Worm (Caenorhabditis elegans): ENCODE data around the gene oac-7.

The oac-7 gene

DNA sequence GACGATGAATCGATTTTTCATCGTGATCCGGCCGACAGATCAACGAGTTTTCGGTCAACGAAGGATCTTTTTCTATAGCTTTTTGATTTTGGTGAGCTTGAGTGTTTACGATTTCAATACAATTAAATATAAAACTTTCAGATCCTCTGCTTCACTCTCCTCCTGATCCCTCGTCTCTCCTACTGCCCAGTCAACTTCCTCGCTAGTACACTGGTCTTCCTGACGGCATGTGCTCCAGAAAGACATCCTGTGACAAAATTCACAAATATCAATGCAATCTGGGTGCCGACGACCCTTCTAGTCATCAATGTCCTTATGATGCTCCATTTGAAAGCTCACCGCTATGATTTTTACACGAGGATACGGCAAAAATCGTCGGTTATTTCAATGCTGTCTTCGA is 1.3 kb upstream of the oac-7 start:
- TF ChIP-seq dmd-4 (tag; optimal IDR thresholded peaks at IDR 0.05): no peak
- TF ChIP-seq snpc-4 (tag; optimal IDR thresholded peaks at IDR 0.05): no peak
- no peak for TF ChIP-seq blmp-1 (tag; optimal IDR thresholded peaks at IDR 0.05; ENCODE audit: insufficient read depth)
- TF ChIP-seq ceh-16 (tag; optimal IDR thresholded peaks at IDR 0.05): no peak
- no peak for TF ChIP-seq ztf-1 (GFP tag; conservative IDR thresholded peaks at IDR 0.05)
- no peak for TF ChIP-seq nhr-77 (tag; optimal IDR thresholded peaks at IDR 0.05)
- TF ChIP-seq ztf-11 (tag; optimal IDR thresholded peaks at IDR 0.05): no peak
- no peak for TF ChIP-seq F13H6.1 (tag; optimal IDR thresholded peaks at IDR 0.05)
- TF ChIP-seq nhr-237 (tag; optimal IDR thresholded peaks at IDR 0.05): no peak
- no peak for TF ChIP-seq mdl-1 (tag; optimal IDR thresholded peaks at IDR 0.05)
- no peak for TF ChIP-seq elt-3 (tag; optimal IDR thresholded peaks at IDR 0.05)
- TF ChIP-seq ama-1 (optimal IDR thresholded peaks at IDR 0.05): no peak
- no peak for TF ChIP-seq nhr-12 (tag; optimal IDR thresholded peaks at IDR 0.05)
- TF ChIP-seq alr-1 (tag; optimal IDR thresholded peaks at IDR 0.05): no peak
- TF ChIP-seq nhr-129 (tag; optimal IDR thresholded peaks at IDR 0.05): no peak
- no peak for TF ChIP-seq R02D3.7 (tag; optimal IDR thresholded peaks at IDR 0.05)

DNA sequence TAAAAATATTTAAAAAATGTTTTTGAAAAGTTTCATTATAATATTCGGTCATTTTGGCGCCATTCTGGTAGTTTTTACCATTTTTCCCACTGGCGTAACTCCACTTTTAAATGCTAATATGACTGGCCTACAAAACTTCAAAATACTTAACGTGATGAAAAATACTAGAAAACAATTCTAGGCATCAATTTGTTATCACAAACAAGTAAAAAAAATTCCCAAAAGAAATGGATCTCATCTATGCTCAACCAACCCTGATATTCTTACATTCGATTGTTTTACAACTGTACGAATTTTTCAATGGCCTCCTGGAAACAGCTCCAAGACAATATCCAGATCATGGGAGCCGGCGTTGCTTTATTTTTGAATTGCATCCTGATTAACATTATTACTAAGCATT is 5.4 kb downstream of the oac-7 start, which contains the start of gene str-214:
TSS of gene str-214 (plus strand) at position 301 of the 400 bp plus-strand sequence.
- no peak for TF ChIP-seq nhr-23 (tag; optimal IDR thresholded peaks at IDR 0.05)
- TF ChIP-seq nhr-12 (tag; optimal IDR thresholded peaks at IDR 0.05): no peak
- no peak for TF ChIP-seq ztf-11 (tag; optimal IDR thresholded peaks at IDR 0.05)
- no peak for TF ChIP-seq lsy-2 (tag; optimal IDR thresholded peaks at IDR 0.05)
- no peak for TF ChIP-seq fos-1 (tag; optimal IDR thresholded peaks at IDR 0.05)

DNA sequence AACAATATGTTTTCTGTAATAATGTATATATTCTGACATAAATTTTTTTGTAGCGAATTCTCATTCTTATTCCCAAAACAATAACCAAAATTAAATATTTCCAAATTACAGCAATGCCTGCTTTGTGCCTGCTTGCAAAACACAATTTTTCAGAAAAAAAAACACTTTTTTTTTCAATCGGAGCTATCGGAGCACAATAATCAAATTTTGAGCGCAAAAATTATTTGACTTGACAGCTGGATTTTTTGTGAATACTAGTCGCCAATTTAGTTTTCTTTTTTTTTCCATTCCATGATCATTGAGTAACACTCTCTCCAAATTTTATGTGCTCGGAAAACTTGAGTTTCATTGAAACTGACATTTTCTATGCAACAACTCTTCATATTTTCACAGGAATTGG is 7.6 kb downstream of the oac-7 start, which contains the start of gene srh-180:
TSS of gene srh-180 (plus strand) at position 301 of the 400 bp plus-strand sequence.
- TF ChIP-seq elt-3 (tag; optimal IDR thresholded peaks at IDR 0.05) (no peak), nhr-129 (tag; optimal IDR thresholded peaks at IDR 0.05) (no peak), nhr-237 (tag; optimal IDR thresholded peaks at IDR 0.05) (no peak), ama-1 (optimal IDR thresholded peaks at IDR 0.05) (no peak), unc-55 (GFP tag; optimal IDR thresholded peaks at IDR 0.05) (no peak), dmd-4 (tag; optimal IDR thresholded peaks at IDR 0.05) (no peak), C34F6.9 (tag; optimal IDR thresholded peaks at IDR 0.05) (no peak), aly-2 (tag; optimal IDR thresholded peaks at IDR 0.05) (no peak), ztf-4 (tag; optimal IDR thresholded peaks at IDR 0.05) (no peak), egl-27 (tag; optimal IDR thresholded peaks at IDR 0.05) (no peak), nhr-23 (tag; optimal IDR thresholded peaks at IDR 0.05) (no peak), blmp-1 (tag; optimal IDR thresholded peaks at IDR 0.05; ENCODE audit: insufficient read depth) (no peak), sma-3 (GFP tag; optimal IDR thresholded peaks at IDR 0.05) (no peak), unc-39 (tag; optimal IDR thresholded peaks at IDR 0.05) (no peak), nhr-77 (tag; optimal IDR thresholded peaks at IDR 0.05) (no peak), alr-1 (tag; optimal IDR thresholded peaks at IDR 0.05) (no peak), ztf-11 (tag; optimal IDR thresholded peaks at IDR 0.05) (no peak), R02D3.7 (tag; optimal IDR thresholded peaks at IDR 0.05) (no peak), peb-1 (tag; optimal IDR thresholded peaks at IDR 0.05) (no peak), lin-11 (tag; optimal IDR thresholded peaks at IDR 0.05) (no peak)

DNA sequence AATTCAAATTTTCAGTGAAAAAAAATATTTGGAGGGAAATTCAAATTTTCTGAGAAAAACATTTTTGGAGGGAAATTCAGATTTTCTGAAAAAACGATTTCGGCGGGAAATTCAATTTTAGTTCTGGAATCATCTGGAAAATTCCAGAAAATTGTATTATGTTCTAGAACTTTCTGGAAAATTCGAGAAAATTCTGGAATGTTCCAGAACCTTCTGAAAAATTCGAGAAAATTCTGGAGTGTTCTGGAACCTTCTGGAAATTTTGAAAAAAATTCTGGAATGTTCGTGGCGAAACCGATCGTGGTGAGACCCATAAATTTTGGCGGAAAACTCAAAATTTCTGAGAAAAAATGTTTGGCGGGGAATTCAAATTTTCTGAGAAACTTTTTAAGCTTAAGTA is 12.6 kb downstream of the oac-7 start:
- no peak for TF ChIP-seq nhr-10 (tag; optimal IDR thresholded peaks at IDR 0.05)

DNA sequence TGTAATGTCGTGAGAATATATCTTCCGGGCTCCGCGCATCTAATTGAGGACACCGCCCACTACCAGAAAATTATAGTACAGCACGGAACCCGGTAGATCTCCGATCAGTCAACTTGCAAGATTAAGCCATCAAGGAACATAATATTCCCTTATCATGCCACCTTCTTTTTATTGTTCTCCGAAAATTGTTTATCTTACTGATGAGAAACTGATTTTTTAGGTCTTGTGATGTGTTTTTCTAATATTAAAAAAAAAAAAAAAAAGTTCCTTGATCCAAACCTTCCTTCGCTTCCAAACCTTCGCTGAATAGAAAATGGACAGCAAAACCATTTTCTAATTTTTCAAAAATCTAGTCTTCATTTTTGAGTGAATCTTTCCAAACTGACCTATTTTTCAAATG is 19.2 kb downstream of the oac-7 start, which contains the start of gene F57G8.7:
TSS of gene F57G8.7 (plus strand) at position 301 of the 400 bp plus-strand sequence.
- TF ChIP-seq F13H6.1 (tag; optimal IDR thresholded peaks at IDR 0.05) (no peak), gmeb-1 (tag; optimal IDR thresholded peaks at IDR 0.05) (no peak), lsy-2 (tag; optimal IDR thresholded peaks at IDR 0.05) (no peak), zag-1 (tag; optimal IDR thresholded peaks at IDR 0.05) (no peak), mbf-1 (tag; optimal IDR thresholded peaks at IDR 0.05) (no peak), peb-1 (tag; optimal IDR thresholded peaks at IDR 0.05) (no peak), fos-1 (tag; optimal IDR thresholded peaks at IDR 0.05) (no peak), lin-11 (tag; optimal IDR thresholded peaks at IDR 0.05) (no peak), ceh-82 (tag; optimal IDR thresholded peaks at IDR 0.05) (no peak), sma-9 (GFP tag; optimal IDR thresholded peaks at IDR 0.05) (no peak), sma-9 (tag; optimal IDR thresholded peaks at IDR 0.05) (no peak), sem-4 (tag; optimal IDR thresholded peaks at IDR 0.05) (no peak), alr-1 (tag; optimal IDR thresholded peaks at IDR 0.05) (no peak), lin-39 (tag; optimal IDR thresholded peaks at IDR 0.05) (no peak)

Measured in whole organism, L2 larva.